Fruit fly (Drosophila melanogaster) whole organism, embryonic: Measurements from ENCODE around the gene CG34256.

Experiments used
- Aef1 ChIP-seq: fragments of 200-800 bp; sonication (Bioruptor generic); IDR thresholded peaks from 3 replicates; pipeline ENCODE4 v1.3.6; 2022; ENCODE audit warnings: missing biosample characterization, missing genetic modification characterization
- CG4404 ChIP-seq: fragments of 200-800 bp; sonication (Bioruptor generic); IDR thresholded peaks from 2 replicates; pipeline ENCODE4 v1.3.6; 2022; ENCODE audit warnings: missing biosample characterization, missing genetic modification characterization
- CG7745 ChIP-seq: fragments of 200-800 bp; sonication (Bioruptor generic); optimal IDR thresholded peaks from 2 replicates; lab custom pipeline; 2018; ENCODE audit warnings: missing biosample characterization, mild to moderate bottlenecking, missing genetic modification characterization, moderate library complexity
- Ravus ChIP-seq: fragments of 200-800 bp; sonication (Bioruptor generic); IDR thresholded peaks from 2 replicates; pipeline ENCODE4 v1.3.6; 2022; ENCODE audit warnings: missing biosample characterization, missing genetic modification characterization
- YL-1 ChIP-seq: fragments of 200-800 bp; sonication (Bioruptor generic); optimal IDR thresholded peaks from 3 replicates; lab custom pipeline; 2017; ENCODE audit warnings: missing biosample characterization, mild to moderate bottlenecking, missing genetic modification characterization
- tll ChIP-seq, 2 experiments: fragments of 200-800 bp in 1 of 2; fragments of >200 bp in 1 of 2; sonication (Bioruptor generic) in 1 of 2; optimal IDR thresholded peaks; 2 replicates each; lab custom pipeline; 2017 to 2019; ENCODE audit warnings: missing biosample characterization in 2 of 2, missing genetic modification characterization in 2 of 2, mild to moderate bottlenecking in 1 of 2, moderate library complexity in 1 of 2
- yki ChIP-seq: fragments of >200 bp; optimal IDR thresholded peaks from 3 replicates; lab custom pipeline; 2018

dm6 chr3L:19035163-19035900, 45.7 kb upstream of the CG34256 start:
- no peak for TF ChIP-seq YL-1
- no peak for TF ChIP-seq Ravus (GFP tag; lab: Robert Waterston, UW)
- no peak for TF ChIP-seq Aef1
- TF ChIP-seq tll (GFP tag; optimal IDR thresholded peaks at IDR 0.05; lab: Kevin White, UChicago): no peak
- TF ChIP-seq yki (lab: Kevin White, UChicago): no peak
- no peak for TF ChIP-seq CG4404
- no peak for TF ChIP-seq CG7745 (tag; lab: Kevin White, UChicago)
